Worm (Caenorhabditis elegans) whole organism, L3 larva: Measurements from ENCODE around the gene chtb-1.

Experiments used
- R02D3.7 ChIP-seq: fragments of 150-350 bp; optimal IDR thresholded peaks from 2 replicates; lab custom pipeline; 2014; ENCODE audit warnings: missing biosample characterization, missing genetic modification characterization
- ceh-28 ChIP-seq: fragments of 150-350 bp; optimal IDR thresholded peaks from 2 replicates; lab custom pipeline; 2014; ENCODE audit warnings: missing biosample characterization, missing genetic modification reagents, missing genetic modification characterization
- elt-1 ChIP-seq: fragments of 150-350 bp; optimal IDR thresholded peaks from 2 replicates; lab custom pipeline; 2014; ENCODE audit warnings: missing biosample characterization, missing genetic modification characterization
- fkh-10 ChIP-seq: sonication (generic microtip); optimal IDR thresholded peaks from 2 replicates; lab custom pipeline; 2017; ENCODE audit warnings: missing biosample characterization, missing genetic modification reagents, missing genetic modification characterization
- lin-15B ChIP-seq: fragments of 150-350 bp; optimal IDR thresholded peaks from 2 replicates; lab custom pipeline; 2014; ENCODE audit warnings: missing biosample characterization, missing genetic modification characterization
- lsy-12 ChIP-seq: sonication (generic microtip); optimal IDR thresholded peaks from 2 replicates; lab custom pipeline; 2016; ENCODE audit warnings: mild to moderate bottlenecking, missing genetic modification characterization, missing compliant biosample characterization
- mdl-1 ChIP-seq: fragments of 150-350 bp; optimal IDR thresholded peaks from 2 replicates; lab custom pipeline; 2014; ENCODE audit warnings: missing biosample characterization, missing genetic modification characterization
- nhr-11 ChIP-seq: fragments of 150-350 bp; optimal IDR thresholded peaks from 2 replicates; lab custom pipeline; 2014; ENCODE audit warnings: missing biosample characterization, missing genetic modification characterization
- nhr-76 ChIP-seq: fragments of 150-350 bp; sonication (generic microtip); optimal IDR thresholded peaks from 5 replicates; lab custom pipeline; 2014; ENCODE audit warnings: missing biosample characterization, missing genetic modification characterization
- nhr-77 ChIP-seq: fragments of 150-350 bp; optimal IDR thresholded peaks from 2 replicates; lab custom pipeline; 2014; ENCODE audit warnings: missing biosample characterization, missing genetic modification characterization
- pqm-1 ChIP-seq: fragments of 150-350 bp; optimal IDR thresholded peaks from 2 replicates; lab custom pipeline; 2017; ENCODE audit warnings: missing biosample characterization, missing genetic modification characterization, inconsistent platforms
- snpc-4 ChIP-seq: fragments of 150-350 bp; optimal IDR thresholded peaks from 2 replicates; lab custom pipeline; 2014; ENCODE audit warnings: missing biosample characterization, missing genetic modification characterization
- ztf-4 ChIP-seq: fragments of 150-350 bp; optimal IDR thresholded peaks from 2 replicates; lab custom pipeline; 2014; ENCODE audit warnings: missing biosample characterization, missing genetic modification characterization

- TF ChIP-seq ceh-28 (tag; lab: Kevin White, UChicago) (no peak), elt-1 (tag; lab: Kevin White, UChicago) (no peak), nhr-11 (tag; lab: Kevin White, UChicago) (no peak), nhr-76 (tag; lab: Kevin White, UChicago) (no peak), pqm-1 (tag; lab: Kevin White, UChicago) (no peak), nhr-77 (tag; lab: Kevin White, UChicago) (no peak), fkh-10 (GFP tag; lab: Kevin White, UChicago) (no peak), R02D3.7 (no peak), mdl-1 (tag; lab: Kevin White, UChicago) (no peak), lin-15B (tag; lab: Kevin White, UChicago) (no peak), ztf-4 (tag; lab: Kevin White, UChicago) (no peak), snpc-4 (tag; lab: Kevin White, UChicago) (no peak), lsy-12 (tag; lab: Kevin White, UChicago) (no peak)
Observed at ce11 chrIII:9346722-9347121, 8.5 kb downstream of the chtb-1 start.
